Worm (Caenorhabditis elegans): ENCODE measurements around the gene ttr-25.

DNA sequence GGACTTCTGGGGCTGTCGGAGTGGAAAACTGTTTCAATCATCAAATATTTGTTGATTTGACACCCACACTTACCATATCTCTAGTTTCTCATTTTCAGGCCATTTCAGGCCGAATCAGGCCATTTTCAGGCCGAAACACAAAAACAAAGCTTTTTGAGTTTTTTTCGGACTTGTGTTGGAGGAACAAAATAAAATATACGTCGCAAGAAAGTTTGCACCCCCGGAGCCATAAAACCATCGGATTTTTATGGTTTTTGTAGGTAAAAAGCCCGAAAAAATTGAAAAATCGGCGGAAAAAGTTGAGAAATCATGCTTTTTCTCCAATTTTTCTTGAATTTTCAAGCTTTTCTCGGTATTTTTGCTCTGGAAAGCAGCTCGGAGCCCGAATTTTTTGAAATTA lies 48.0 kb upstream of the ttr-25 start, which contains the start of gene Y51A2D.1:
- TF ChIP-seq ref-1 (GFP tag; conservative IDR thresholded peaks at IDR 0.05) (no peak), ztf-23 (GFP tag; IDR thresholded peaks at IDR 0.05) (no peak), cog-1 (tag; optimal IDR thresholded peaks at IDR 0.05) (no peak)
